Worm (Caenorhabditis elegans): ENCODE data around the gene C27D9.1.

ce11 chrII:4769096-4769495 is 15.9 kb downstream of the C27D9.1 start:
- TF ChIP-seq klf-2 (GFP tag; conservative IDR thresholded peaks at IDR 0.05) (no peak), flt-1 (GFP tag; IDR thresholded peaks at IDR 0.05) (no peak), cog-1 (tag; optimal IDR thresholded peaks at IDR 0.05) (no peak), med-1 (GFP tag; optimal IDR thresholded peaks at IDR 0.05; ENCODE audit: insufficient read depth) (no peak)

All from whole organism, midembryonic.